Worm (Caenorhabditis elegans): Measurements from ENCODE around the gene srz-14.

- no peak for TF ChIP-seq ztf-18 (tag; optimal IDR thresholded peaks at IDR 0.05)
- no peak for TF ChIP-seq xnd-1 (tag; optimal IDR thresholded peaks at IDR 0.05)
- TF ChIP-seq madf-3 (GFP tag; IDR thresholded peaks at IDR 0.05): no peak
- no peak for TF ChIP-seq ccch-3 (GFP tag; optimal IDR thresholded peaks at IDR 0.05)
- TF ChIP-seq zfh-2 (GFP tag; conservative IDR thresholded peaks at IDR 0.05): no peak
- TF ChIP-seq ama-1 (optimal IDR thresholded peaks at IDR 0.05): no peak
- TF ChIP-seq ama-1 (GFP tag; optimal IDR thresholded peaks at IDR 0.05): no peak
Observed at ce11 chrV:16204888-16205287, 21.4 kb downstream of the srz-14 start, which contains the start of gene irld-26.
